Fruit fly (Drosophila melanogaster) whole organism, adult: ENCODE data around the gene CG46310.

Source experiments
- CG11617 ChIP-seq: fragments of 200-800 bp; sonication (Bioruptor generic); optimal IDR thresholded peaks from 2 replicates; lab custom pipeline; 2017; ENCODE audit warnings: mild to moderate bottlenecking, missing biosample characterization, missing genetic modification reagents, missing genetic modification characterization
- CG12768 ChIP-seq: fragments of 200-800 bp; sonication (Bioruptor generic); optimal IDR thresholded peaks from 2 replicates; lab custom pipeline; 2017; ENCODE audit warnings: missing biosample characterization, missing genetic modification characterization, mild to moderate bottlenecking, moderate library complexity, missing genetic modification reagents
- CG14711 ChIP-seq: fragments of 200-800 bp; sonication (Bioruptor generic); optimal IDR thresholded peaks from 2 replicates; lab custom pipeline; 2018; ENCODE audit warnings: missing biosample characterization, mild to moderate bottlenecking, missing genetic modification characterization, moderate library complexity
- CG1620 ChIP-seq: fragments of 200-800 bp; sonication (Bioruptor generic); optimal IDR thresholded peaks from 2 replicates; lab custom pipeline; 2016; ENCODE audit warnings: missing biosample characterization, missing genetic modification characterization
- CG33017 ChIP-seq: fragments of 200-800 bp; sonication (Bioruptor generic); optimal IDR thresholded peaks from 2 replicates; lab custom pipeline; 2018; ENCODE audit warnings: missing biosample characterization, mild to moderate bottlenecking, missing genetic modification characterization, moderate library complexity
- CG5204 ChIP-seq: fragments of 200-800 bp; sonication (Bioruptor generic); optimal IDR thresholded peaks from 2 replicates; lab custom pipeline; 2016; ENCODE audit warnings: missing biosample characterization, missing genetic modification characterization
- CG7045 ChIP-seq: fragments of 200-800 bp; sonication (Bioruptor generic); optimal IDR thresholded peaks from 2 replicates; lab custom pipeline; 2017; ENCODE audit warnings: missing biosample characterization, mild to moderate bottlenecking, missing genetic modification characterization
- CG7101 ChIP-seq: fragments of 200-800 bp; sonication (Bioruptor generic); optimal IDR thresholded peaks from 2 replicates; lab custom pipeline; 2018; ENCODE audit warnings: missing biosample characterization, mild to moderate bottlenecking, missing genetic modification characterization, moderate library complexity
- Clk ChIP-seq: fragments of 200-800 bp; sonication (Bioruptor generic); optimal IDR thresholded peaks from 2 replicates; lab custom pipeline; 2017; ENCODE audit warnings: missing biosample characterization, missing genetic modification characterization
- Crg-1 ChIP-seq: fragments of 200-800 bp; sonication (Bioruptor generic); optimal IDR thresholded peaks from 2 replicates; lab custom pipeline; 2016; ENCODE audit warnings: missing biosample characterization, missing genetic modification characterization
- Hr96 ChIP-seq: fragments of 200-800 bp; sonication (Bioruptor generic); optimal IDR thresholded peaks from 2 replicates; lab custom pipeline; 2016; ENCODE audit warnings: missing biosample characterization, missing genetic modification characterization
- Mnt ChIP-seq: fragments of 200-800 bp; sonication (Bioruptor generic); optimal IDR thresholded peaks from 2 replicates; lab custom pipeline; 2016; ENCODE audit warnings: missing biosample characterization, mild to moderate bottlenecking, missing genetic modification characterization
- bab1 ChIP-seq: fragments of 200-800 bp; sonication (Bioruptor generic); optimal IDR thresholded peaks from 3 replicates; lab custom pipeline; 2019; ENCODE audit warnings: missing biosample characterization, mild to moderate bottlenecking, missing genetic modification characterization, moderate library complexity
- cic ChIP-seq: fragments of 200-800 bp; sonication (Bioruptor generic); optimal IDR thresholded peaks from 2 replicates; lab custom pipeline; 2017; ENCODE audit warnings: missing biosample characterization, mild to moderate bottlenecking, missing genetic modification characterization, moderate library complexity
- cnc ChIP-seq, 2 experiments: fragments of >200 bp; optimal IDR thresholded peaks; 2 replicates each; lab custom pipeline; 2017
- kay ChIP-seq: fragments of 200-800 bp; sonication (Bioruptor generic); peaks from one replicate; lab custom pipeline; 2016; ENCODE audit warnings: missing biosample characterization, missing genetic modification characterization, borderline replicate concordance
- ovo ChIP-seq: fragments of 200-800 bp; sonication (Bioruptor generic); optimal IDR thresholded peaks from 2 replicates; lab custom pipeline; 2016; ENCODE audit warnings: missing biosample characterization, missing genetic modification characterization
- pad ChIP-seq: fragments of 200-800 bp; sonication (Bioruptor generic); optimal IDR thresholded peaks from 3 replicates; lab custom pipeline; 2017; ENCODE audit warnings: missing biosample characterization, missing genetic modification characterization, mild to moderate bottlenecking, moderate library complexity, missing genetic modification reagents
- tj ChIP-seq: fragments of 200-800 bp; sonication (Bioruptor generic); optimal IDR thresholded peaks from 3 replicates; lab custom pipeline; 2017; ENCODE audit warnings: missing biosample characterization, mild to moderate bottlenecking, missing genetic modification characterization, moderate library complexity
- toe ChIP-seq: fragments of 200-800 bp; sonication (Bioruptor generic); optimal IDR thresholded peaks from 2 replicates; lab custom pipeline; 2016; ENCODE audit warnings: missing biosample characterization, missing genetic modification characterization

Gene CG46310

DNA sequence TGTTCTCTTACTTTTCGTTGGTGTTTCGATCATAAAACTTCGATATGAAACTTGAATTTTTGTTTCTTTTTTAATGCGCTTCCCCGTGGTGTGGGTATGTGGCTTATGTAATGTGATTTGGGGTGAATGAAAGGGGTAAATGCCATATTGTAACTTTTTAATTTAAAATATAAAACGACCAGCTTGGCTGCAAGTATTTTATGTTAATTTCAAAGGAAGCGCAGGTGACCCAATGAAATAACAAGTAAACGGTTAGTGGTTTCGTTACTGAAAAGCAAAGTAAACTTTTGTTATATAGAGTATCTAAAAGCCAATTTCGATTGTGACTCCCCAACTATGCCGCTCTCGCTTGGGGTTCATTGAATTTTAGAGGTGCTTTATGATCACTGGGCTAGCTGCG, 29.0 kb upstream of the CG46310 start:
- TF ChIP-seq tj (GFP tag; lab: Kevin White, UChicago) = no peak
- TF ChIP-seq CG5204 = no peak

DNA sequence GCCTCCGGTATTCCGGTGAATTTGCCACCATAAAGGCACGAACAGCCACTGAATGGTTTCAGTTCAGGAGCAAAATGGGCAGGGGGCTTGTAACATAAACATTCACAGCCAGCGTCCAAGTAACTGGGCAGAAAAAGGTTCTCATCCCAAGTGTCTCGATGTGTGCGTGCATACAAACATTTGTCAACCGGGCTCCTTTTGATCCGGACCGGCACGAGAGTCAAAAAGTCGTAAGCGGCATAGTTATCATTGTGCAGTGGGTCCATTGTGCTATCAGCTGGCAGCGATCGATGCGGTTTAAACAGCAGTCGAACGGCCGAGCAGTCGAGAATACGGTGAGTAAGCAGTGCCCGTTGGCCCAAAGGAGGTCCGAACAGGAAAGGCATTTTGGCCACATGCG, 28.0 kb upstream of the CG46310 start:
- TF ChIP-seq Clk (GFP tag; lab: Kevin White, UChicago) (no peak), bab1 (GFP tag; lab: Kevin White, UChicago) (no peak), CG7101 (tag; lab: Kevin White, UChicago) (no peak), CG33017 (no peak), CG5204 (no peak), CG12768 (GFP tag; lab: Kevin White, UChicago) (no peak), toe (GFP tag; lab: Kevin White, UChicago) (no peak)

DNA sequence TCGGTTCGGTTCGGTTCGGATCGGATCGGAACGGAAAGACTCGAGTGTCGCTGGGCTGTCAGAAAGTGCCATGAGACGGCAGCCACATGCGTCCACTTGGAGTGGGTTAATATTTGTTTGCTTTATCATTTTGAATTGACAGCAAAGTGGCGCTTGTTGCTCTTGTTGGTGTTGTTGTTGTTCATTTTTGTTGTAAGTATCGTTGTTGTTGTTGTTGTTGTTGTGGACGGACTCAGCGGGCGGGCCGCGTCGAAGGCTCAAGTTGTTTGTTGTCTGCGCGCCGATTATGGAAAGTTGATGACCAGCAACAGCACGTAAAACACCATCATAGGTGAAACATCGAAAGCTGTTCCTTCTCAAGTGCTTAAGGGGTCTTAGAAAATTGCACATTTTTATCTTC, 26.6 kb upstream of the CG46310 start:
- TF ChIP-seq CG1620 (GFP tag; lab: Kevin White, UChicago) = no peak
- no peak for TF ChIP-seq kay (GFP tag; lab: Kevin White, UChicago)
- TF ChIP-seq CG33017 = no peak
- TF ChIP-seq Hr96 (GFP tag; lab: Kevin White, UChicago) = no peak
- no peak for TF ChIP-seq pad (GFP tag; lab: Kevin White, UChicago)
- no peak for TF ChIP-seq cnc (optimal IDR thresholded peaks at IDR 0.05; lab: Kevin White, UChicago)
- TF ChIP-seq CG12768 (GFP tag; lab: Kevin White, UChicago) = no peak
- no peak for TF ChIP-seq bab1 (GFP tag; lab: Kevin White, UChicago)
- no peak for TF ChIP-seq tj (GFP tag; lab: Kevin White, UChicago)
- no peak for TF ChIP-seq Mnt (GFP tag; lab: Kevin White, UChicago)
- TF ChIP-seq CG14711 = no peak
- TF ChIP-seq Crg-1 (GFP tag; lab: Kevin White, UChicago) = no peak
- no peak for TF ChIP-seq cic
- no peak for TF ChIP-seq Clk (GFP tag; lab: Kevin White, UChicago)
- TF ChIP-seq ovo (GFP tag; lab: Kevin White, UChicago) = no peak
- no peak for TF ChIP-seq CG5204

DNA sequence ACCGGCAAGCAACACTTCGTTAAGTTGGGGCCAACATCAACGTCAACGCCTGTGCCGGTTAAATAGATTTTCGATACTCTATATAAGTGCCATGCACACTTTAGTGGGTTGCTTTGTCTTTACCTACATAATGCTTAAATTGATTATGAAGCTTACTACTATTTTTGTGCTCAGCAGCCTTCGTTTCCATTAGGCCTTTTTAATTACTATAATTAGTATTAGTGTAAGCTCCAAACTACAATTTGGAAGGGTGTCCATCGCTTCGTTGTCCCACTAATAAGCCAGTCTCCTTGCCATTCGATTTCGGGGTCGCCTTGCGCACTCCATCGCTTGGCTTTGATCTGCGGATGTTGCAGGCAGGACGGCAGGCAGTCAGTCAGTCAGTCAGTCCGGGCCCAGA, 26.0 kb upstream of the CG46310 start:
- TF ChIP-seq Mnt (GFP tag; lab: Kevin White, UChicago) (no peak), ovo (GFP tag; lab: Kevin White, UChicago) (no peak), cic (no peak), CG14711 (no peak), Hr96 (GFP tag; lab: Kevin White, UChicago) (no peak), bab1 (GFP tag; lab: Kevin White, UChicago) (no peak), CG5204 (no peak), Crg-1 (GFP tag; lab: Kevin White, UChicago) (no peak), tj (GFP tag; lab: Kevin White, UChicago) (no peak), CG12768 (GFP tag; lab: Kevin White, UChicago) (no peak), CG7045 (GFP tag; lab: Kevin White, UChicago) (no peak), CG7101 (tag; lab: Kevin White, UChicago) (no peak), CG33017 (no peak), cnc (optimal IDR thresholded peaks at IDR 0.05; lab: Kevin White, UChicago) (no peak), kay (GFP tag; lab: Kevin White, UChicago) (no peak)

DNA sequence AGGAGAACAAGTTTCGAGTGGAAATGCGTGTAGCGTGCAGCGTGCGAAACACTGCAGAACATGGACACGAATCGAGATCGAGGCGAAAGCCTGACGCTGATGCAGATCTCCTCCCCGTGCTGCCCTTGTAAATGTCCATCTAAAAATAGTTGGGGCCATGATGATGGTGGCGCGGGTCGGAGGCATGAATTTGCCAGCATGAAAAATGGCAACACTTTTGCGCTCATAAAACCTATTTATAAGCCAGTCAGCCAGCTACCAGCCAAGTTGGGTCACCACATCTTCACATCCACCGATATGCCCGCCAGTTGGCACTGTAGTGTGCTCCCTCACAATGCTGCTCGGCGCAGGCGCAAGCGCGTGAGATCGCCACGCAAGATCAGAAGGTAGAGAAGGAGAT, 25.2 kb upstream of the CG46310 start:
- no peak for TF ChIP-seq CG12768 (GFP tag; lab: Kevin White, UChicago)
- no peak for TF ChIP-seq ovo (GFP tag; lab: Kevin White, UChicago)
- no peak for TF ChIP-seq toe (GFP tag; lab: Kevin White, UChicago)
- TF ChIP-seq CG5204 = no peak
- no peak for TF ChIP-seq Mnt (GFP tag; lab: Kevin White, UChicago)
- no peak for TF ChIP-seq bab1 (GFP tag; lab: Kevin White, UChicago)
- no peak for TF ChIP-seq Hr96 (GFP tag; lab: Kevin White, UChicago)
- no peak for TF ChIP-seq CG1620 (GFP tag; lab: Kevin White, UChicago)
- TF ChIP-seq kay (GFP tag; lab: Kevin White, UChicago) = no peak
- no peak for TF ChIP-seq CG7101 (tag; lab: Kevin White, UChicago)
- TF ChIP-seq CG33017 = no peak
- TF ChIP-seq cic = no peak

DNA sequence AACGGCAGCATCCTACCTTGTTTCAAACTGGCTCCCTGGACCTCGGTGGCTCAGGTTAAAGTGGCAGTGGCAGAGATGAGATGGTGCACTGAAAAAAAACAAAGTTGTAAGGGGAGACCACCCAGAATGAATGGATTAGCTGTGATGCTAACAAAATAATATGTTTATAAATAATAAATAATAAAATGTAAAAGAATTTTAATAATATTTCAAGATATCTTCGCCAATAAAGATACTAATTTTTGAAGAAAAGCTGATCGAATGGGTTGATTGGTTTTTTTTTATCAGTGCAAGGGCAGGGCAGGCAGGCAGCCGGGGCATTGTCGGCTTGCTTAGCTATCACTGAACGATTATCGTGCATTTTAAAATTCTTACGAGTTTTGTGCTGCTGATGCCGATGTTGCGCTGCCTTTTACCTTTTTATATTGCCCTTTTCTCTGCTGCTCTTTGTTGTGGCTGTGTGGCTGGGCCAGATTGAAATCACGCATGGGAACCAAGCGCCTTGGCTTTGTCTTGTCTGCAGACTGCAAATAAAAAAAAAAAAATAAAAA, 24.6 kb upstream of the CG46310 start:
- TF ChIP-seq CG33017 = no peak
- TF ChIP-seq pad (GFP tag; lab: Kevin White, UChicago) = no peak
- TF ChIP-seq toe (GFP tag; lab: Kevin White, UChicago) = no peak
- no peak for TF ChIP-seq Clk (GFP tag; lab: Kevin White, UChicago)
- TF ChIP-seq tj (GFP tag; lab: Kevin White, UChicago) = no peak
- no peak for TF ChIP-seq CG7045 (GFP tag; lab: Kevin White, UChicago)
- no peak for TF ChIP-seq ovo (GFP tag; lab: Kevin White, UChicago)
- no peak for TF ChIP-seq CG5204

DNA sequence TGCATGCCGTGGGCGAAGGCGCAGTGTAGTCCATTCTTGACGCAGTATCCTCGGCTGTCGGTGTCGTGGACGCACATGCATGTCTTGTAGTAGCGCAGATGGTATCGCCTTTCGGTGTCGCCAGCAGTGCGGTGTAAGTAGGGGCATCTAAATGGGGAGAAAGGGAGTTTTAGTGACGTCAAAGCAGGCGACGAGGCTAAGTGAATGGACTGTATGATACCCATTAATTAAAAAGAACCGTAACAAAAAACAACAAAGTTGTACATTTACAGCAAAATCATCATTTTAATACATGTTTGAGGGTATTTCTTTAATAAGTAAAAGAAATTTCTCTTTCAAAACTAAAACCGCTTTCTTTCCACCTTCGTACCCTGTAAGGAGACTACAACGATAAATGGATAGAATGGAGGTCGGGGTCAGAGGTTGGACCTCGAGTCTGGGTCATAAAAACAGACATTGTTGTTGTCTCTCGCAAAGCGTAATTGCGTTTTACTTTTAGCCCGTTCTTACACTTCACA, 17.3 kb upstream of the CG46310 start:
- TF ChIP-seq CG5204 = no peak
- no peak for TF ChIP-seq cic
- no peak for TF ChIP-seq cnc (optimal IDR thresholded peaks at IDR 0.05; lab: Kevin White, UChicago)
- TF ChIP-seq Mnt (GFP tag; lab: Kevin White, UChicago) = no peak
- TF ChIP-seq CG7101 (tag; lab: Kevin White, UChicago) = no peak
- TF ChIP-seq ovo (GFP tag; lab: Kevin White, UChicago) = no peak
- TF ChIP-seq Hr96 (GFP tag; lab: Kevin White, UChicago) = no peak
- no peak for TF ChIP-seq bab1 (GFP tag; lab: Kevin White, UChicago)
- TF ChIP-seq kay (GFP tag; lab: Kevin White, UChicago) = no peak
- no peak for TF ChIP-seq CG33017
- TF ChIP-seq pad (GFP tag; lab: Kevin White, UChicago) = no peak
- no peak for TF ChIP-seq toe (GFP tag; lab: Kevin White, UChicago)
- TF ChIP-seq Clk (GFP tag; lab: Kevin White, UChicago) = no peak
- TF ChIP-seq CG11617 (GFP tag; lab: Kevin White, UChicago) = no peak
